Fruit fly (Drosophila melanogaster): ENCODE results near the gene CG4511.

Gene CG4511

dm6 chr3R:10886462-10887315, 32.4 kb downstream of the CG4511 start (continued):
- TF ChIP-seq p53 (GFP tag; optimal IDR thresholded peaks at IDR 0.05), result peak; percentile 17
- no peak for TF ChIP-seq fd64A (GFP tag; optimal IDR thresholded peaks at IDR 0.05)
- peak; percentile 91 for TF ChIP-seq CG3847 (GFP tag; IDR thresholded peaks at IDR 0.05)
- peak; percentile 78 to 93 for TF ChIP-seq Hr51 (GFP tag; optimal IDR thresholded peaks at IDR 0.05)
- TF ChIP-seq ind (GFP tag; optimal IDR thresholded peaks at IDR 0.05), result peak; percentile 77
- TF ChIP-seq E2f1 (GFP tag; IDR thresholded peaks at IDR 0.05), result no peak; the same call in none of the 2 replicates
- TF ChIP-seq CkIIα-i1 (GFP tag; IDR thresholded peaks at IDR 0.05), result no peak
- TF ChIP-seq dysf (GFP tag; IDR thresholded peaks at IDR 0.05), result peak; percentile 93
- peak; percentile 23 for TF ChIP-seq pros (GFP tag; optimal IDR thresholded peaks at IDR 0.05)
- no peak for TF ChIP-seq Elba2 (GFP tag; optimal IDR thresholded peaks at IDR 0.05)
- peak; percentile 74 for TF ChIP-seq CG7357 (GFP tag; IDR thresholded peaks at IDR 0.05)
- TF ChIP-seq HLHmδ (GFP tag; optimal IDR thresholded peaks at IDR 0.05), result no peak
- peak; percentile 87 for TF ChIP-seq chm (GFP tag; IDR thresholded peaks at IDR 0.05)
- peak; percentile 74 for TF ChIP-seq shn (GFP tag; optimal IDR thresholded peaks at IDR 0.05)
- TF ChIP-seq onecut (GFP tag; IDR thresholded peaks at IDR 0.05), result peak; percentile 85
- TF ChIP-seq Tbp (GFP tag; optimal IDR thresholded peaks at IDR 0.05), result no peak
- TF ChIP-seq lbe (GFP tag; optimal IDR thresholded peaks at IDR 0.05), result peak; percentile 80
- peak; percentile 82 for TF ChIP-seq nom (GFP tag; optimal IDR thresholded peaks at IDR 0.05)
- TF ChIP-seq Neu2 (GFP tag; optimal IDR thresholded peaks at IDR 0.05; ENCODE audit: borderline replicate concordance), result peak; percentile 12
- TF ChIP-seq CG13624 (GFP tag; optimal IDR thresholded peaks at IDR 0.05), result peak; percentile 90

- TF ChIP-seq Six4 (GFP tag; optimal IDR thresholded peaks at IDR 0.05) (no peak), zfh2 (GFP tag; optimal IDR thresholded peaks at IDR 0.05) (no peak), Trl (optimal IDR thresholded peaks at IDR 0.05) (peak in 1 of 2 experiments; percentile 2), Trl (GFP tag; optimal IDR thresholded peaks at IDR 0.05) (no peak), exex (tag; optimal IDR thresholded peaks at IDR 0.05) (peak; percentile 79), CG12942 (GFP tag; optimal IDR thresholded peaks at IDR 0.05) (no peak), dan (GFP tag; IDR thresholded peaks at IDR 0.05) (no peak), Asciz (GFP tag; optimal IDR thresholded peaks at IDR 0.05) (no peak), Sry-δ (GFP tag; optimal IDR thresholded peaks at IDR 0.05) (no peak), Blimp-1 (GFP tag; optimal IDR thresholded peaks at IDR 0.05) (no peak), sd (tag; optimal IDR thresholded peaks at IDR 0.05) (peak; percentile 6), ERR (GFP tag; optimal IDR thresholded peaks at IDR 0.05) (peak; percentile 67), NC2β (GFP tag; optimal IDR thresholded peaks at IDR 0.05) (no peak), trh (GFP tag; optimal IDR thresholded peaks at IDR 0.05) (no peak), hbn (GFP tag; IDR thresholded peaks at IDR 0.05; ENCODE audit: partially characterized antibody) (no peak), Pdp1 (GFP tag; optimal IDR thresholded peaks at IDR 0.05) (no peak), kay (GFP tag; optimal IDR thresholded peaks at IDR 0.05) (peak; percentile 21), rib (GFP tag; IDR thresholded peaks at IDR 0.05) (no peak), YL-1 (GFP tag; optimal IDR thresholded peaks at IDR 0.05) (no peak), B-H2 (GFP tag; optimal IDR thresholded peaks at IDR 0.05) (peak; percentile 33), CG1647 (GFP tag; optimal IDR thresholded peaks at IDR 0.05) (no peak), Sin3A (optimal IDR thresholded peaks at IDR 0.05) (no peak)
Observed at dm6 chr3R:10888300-10888632, 34.0 kb downstream of the CG4511 start.

Data from whole organism, embryonic.